Worm (Caenorhabditis elegans): ENCODE results near the gene F49F1.4.

DNA sequence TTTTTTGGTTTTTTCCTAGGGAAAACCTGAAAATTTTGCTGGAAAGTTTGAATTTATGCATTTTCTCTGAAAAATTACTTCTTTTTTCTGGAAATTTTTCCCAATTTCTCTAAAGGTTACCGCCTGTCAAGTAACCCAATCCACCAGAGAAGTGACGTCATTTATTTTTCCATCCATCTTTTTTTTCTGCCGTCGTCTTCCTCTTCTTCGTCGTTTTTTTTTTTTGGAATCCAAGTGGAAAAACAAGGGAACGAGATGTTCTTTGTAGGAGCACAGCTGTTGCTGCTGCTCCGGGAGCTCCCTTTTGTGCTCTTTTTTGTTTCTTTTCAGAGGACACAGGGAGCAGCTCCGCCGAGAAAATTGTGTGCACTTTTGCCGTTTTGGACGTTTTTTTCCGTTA is 21.2 kb downstream of the F49F1.4 start:
- no peak for TF ChIP-seq ztf-29 (GFP tag; IDR thresholded peaks at IDR 0.05)
- no peak for TF ChIP-seq cog-1 (tag; optimal IDR thresholded peaks at IDR 0.05)
- TF ChIP-seq T22C8.4 (GFP tag; IDR thresholded peaks at IDR 0.05), result no peak
- no peak for TF ChIP-seq tab-1 (GFP tag; IDR thresholded peaks at IDR 0.05)
